Worm (Caenorhabditis elegans) whole organism, L2 larva: ENCODE measurements around the gene tir-1.

Experiments used
- C34F6.9 ChIP-seq: fragments of 150-350 bp; optimal IDR thresholded peaks from 2 replicates; lab custom pipeline; 2014; ENCODE audit warnings: missing biosample characterization, missing genetic modification characterization
- F13H6.1 ChIP-seq: sonication (generic microtip); optimal IDR thresholded peaks from 2 replicates; lab custom pipeline; 2016; ENCODE audit warnings: missing genetic modification characterization, missing compliant biosample characterization
- R02D3.7 ChIP-seq: fragments of 150-350 bp; optimal IDR thresholded peaks from 2 replicates; lab custom pipeline; 2014; ENCODE audit warnings: missing biosample characterization, missing genetic modification characterization
- ZK546.5 ChIP-seq: sonication (generic microtip); optimal IDR thresholded peaks from 2 replicates; lab custom pipeline; 2017; ENCODE audit warnings: missing biosample characterization, missing genetic modification characterization
- alr-1 ChIP-seq: fragments of 150-350 bp; optimal IDR thresholded peaks from 2 replicates; lab custom pipeline; 2014; ENCODE audit warnings: missing biosample characterization, missing genetic modification characterization
- aly-2 ChIP-seq: fragments of 150-350 bp; optimal IDR thresholded peaks from 2 replicates; lab custom pipeline; 2014; ENCODE audit warnings: missing biosample characterization, missing genetic modification characterization
- ama-1 ChIP-seq: fragments of 150-350 bp; optimal IDR thresholded peaks from 2 replicates; lab custom pipeline; 2018; ENCODE audit warnings: inconsistent platforms
- ceh-16 ChIP-seq: fragments of 150-350 bp; optimal IDR thresholded peaks from 2 replicates; lab custom pipeline; 2014; ENCODE audit warnings: missing biosample characterization, missing genetic modification characterization
- ceh-82 ChIP-seq: fragments of 150-350 bp; optimal IDR thresholded peaks from 2 replicates; lab custom pipeline; 2014; ENCODE audit warnings: missing biosample characterization, missing genetic modification characterization
- crh-2 ChIP-seq: sonication (generic microtip); optimal IDR thresholded peaks from 2 replicates; lab custom pipeline; 2017; ENCODE audit warnings: missing biosample characterization, missing genetic modification characterization
- dmd-4 ChIP-seq: sonication (generic microtip); optimal IDR thresholded peaks from 2 replicates; lab custom pipeline; 2017; ENCODE audit warnings: missing biosample characterization, missing genetic modification characterization
- egl-27 ChIP-seq: sonication (generic microtip); optimal IDR thresholded peaks from 3 replicates; lab custom pipeline; 2017; ENCODE audit warnings: missing biosample characterization, missing genetic modification reagents, missing genetic modification characterization
- elt-1 ChIP-seq: fragments of 150-350 bp; optimal IDR thresholded peaks from 2 replicates; lab custom pipeline; 2014; ENCODE audit warnings: missing biosample characterization, missing genetic modification characterization
- elt-3 ChIP-seq: sonication (generic microtip); optimal IDR thresholded peaks from 2 replicates; lab custom pipeline; 2017; ENCODE audit warnings: missing biosample characterization, missing genetic modification characterization
- fos-1 ChIP-seq: fragments of 150-350 bp; optimal IDR thresholded peaks from 2 replicates; lab custom pipeline; 2014; ENCODE audit warnings: missing biosample characterization, missing genetic modification characterization
- gmeb-1 ChIP-seq: fragments of 150-350 bp; optimal IDR thresholded peaks from 2 replicates; lab custom pipeline; 2014; ENCODE audit warnings: missing biosample characterization, missing genetic modification characterization
- lin-13 ChIP-seq: fragments of 150-350 bp; optimal IDR thresholded peaks from 2 replicates; lab custom pipeline; 2014; ENCODE audit warnings: missing biosample characterization, missing genetic modification reagents, missing genetic modification characterization
- lsy-2 ChIP-seq, 2 experiments: fragments of 150-350 bp in 1 of 2; sonication (generic microtip) in 1 of 2; optimal IDR thresholded peaks; 2 replicates each; lab custom pipeline; 2014 to 2017; ENCODE audit warnings: missing biosample characterization in 2 of 2, missing genetic modification characterization in 2 of 2
- mab-5 ChIP-seq: fragments of 150-350 bp; optimal IDR thresholded peaks from 2 replicates; lab custom pipeline; 2014; ENCODE audit warnings: missing biosample characterization, missing genetic modification characterization
- mbf-1 ChIP-seq: sonication (generic microtip); optimal IDR thresholded peaks from 2 replicates; lab custom pipeline; 2017; ENCODE audit warnings: missing biosample characterization, missing genetic modification characterization
- mdl-1 ChIP-seq, 2 experiments: fragments of 150-350 bp in 1 of 2; sonication (generic microtip) in 1 of 2; optimal IDR thresholded peaks; 2 replicates each; lab custom pipeline; 2017; ENCODE audit warnings: missing biosample characterization in 2 of 2, missing genetic modification characterization in 2 of 2
- nhr-11 ChIP-seq: fragments of 150-350 bp; optimal IDR thresholded peaks from 2 replicates; lab custom pipeline; 2014; ENCODE audit warnings: missing biosample characterization, missing genetic modification characterization
- nhr-129 ChIP-seq: fragments of 150-350 bp; optimal IDR thresholded peaks from 2 replicates; lab custom pipeline; 2014; ENCODE audit warnings: missing biosample characterization, missing genetic modification characterization
- nhr-21 ChIP-seq: fragments of 150-350 bp; optimal IDR thresholded peaks from 2 replicates; lab custom pipeline; 2014; ENCODE audit warnings: missing biosample characterization, missing genetic modification characterization
- nhr-237 ChIP-seq: fragments of 150-350 bp; optimal IDR thresholded peaks from 2 replicates; lab custom pipeline; 2014; ENCODE audit warnings: missing biosample characterization, missing genetic modification characterization
- nhr-6 ChIP-seq: fragments of 150-350 bp; optimal IDR thresholded peaks from 2 replicates; lab custom pipeline; 2014; ENCODE audit warnings: missing biosample characterization, missing genetic modification characterization
- peb-1 ChIP-seq: fragments of 150-350 bp; optimal IDR thresholded peaks from 2 replicates; lab custom pipeline; 2014; ENCODE audit warnings: missing biosample characterization, missing genetic modification characterization
- sem-4 ChIP-seq: fragments of 150-350 bp; optimal IDR thresholded peaks from 2 replicates; lab custom pipeline; 2014; ENCODE audit warnings: missing biosample characterization, missing genetic modification reagents, missing genetic modification characterization
- skn-1 ChIP-seq: sonication (generic microtip); optimal IDR thresholded peaks from 2 replicates; lab custom pipeline; 2017; ENCODE audit warnings: missing biosample characterization, missing genetic modification characterization
- sma-3 ChIP-seq: sonication (generic microtip); optimal IDR thresholded peaks from 2 replicates; lab custom pipeline; 2016; ENCODE audit warnings: missing genetic modification reagents, missing genetic modification characterization, missing compliant biosample characterization
- sma-9 ChIP-seq, 2 experiments: fragments of 150-350 bp in 1 of 2; sonication (generic microtip) in 1 of 2; optimal IDR thresholded peaks; 2 replicates each; lab custom pipeline; 2014 to 2016; ENCODE audit warnings: missing genetic modification characterization in 2 of 2, mild to moderate bottlenecking in 1 of 2, missing biosample characterization in 1 of 2, missing compliant biosample characterization in 1 of 2, missing genetic modification reagents in 1 of 2, moderate library complexity in 1 of 2
- snpc-4 ChIP-seq: fragments of 150-350 bp; optimal IDR thresholded peaks from 2 replicates; lab custom pipeline; 2014; ENCODE audit warnings: missing biosample characterization, missing genetic modification characterization
- unc-55 ChIP-seq: fragments of 150-350 bp; sonication (generic microtip); optimal IDR thresholded peaks from 3 replicates; lab custom pipeline; 2014; ENCODE audit warnings: missing biosample characterization, missing genetic modification reagents, missing genetic modification characterization
- unc-62 ChIP-seq: fragments of 150-350 bp; optimal IDR thresholded peaks from 2 replicates; lab custom pipeline; 2014; ENCODE audit warnings: missing biosample characterization, missing genetic modification reagents, missing genetic modification characterization
- ztf-4 ChIP-seq: fragments of 150-350 bp; optimal IDR thresholded peaks from 2 replicates; lab custom pipeline; 2014; ENCODE audit warnings: missing biosample characterization, missing genetic modification characterization

The tir-1 gene

DNA sequence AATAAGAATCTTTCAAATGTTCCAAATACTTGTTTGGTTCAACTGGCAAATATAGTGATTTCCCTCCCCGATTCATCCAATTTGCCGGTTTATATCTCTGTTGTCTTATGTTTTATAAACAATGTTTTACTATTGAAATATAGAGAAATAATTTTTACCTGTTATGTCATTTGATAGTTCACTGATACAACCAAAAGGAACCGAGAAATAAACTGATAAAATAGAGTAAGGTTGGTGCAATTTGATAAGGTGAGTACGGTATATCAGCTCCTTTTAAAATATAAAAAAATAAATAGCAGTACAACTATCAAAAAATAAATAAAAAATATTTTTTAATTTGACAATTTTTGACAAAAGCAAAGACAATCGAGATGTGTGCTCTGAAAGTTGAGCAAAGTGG lies 25.4 kb upstream of the tir-1 start:
- no peak for TF ChIP-seq lin-13 (GFP tag; lab: Kevin White, UChicago)
- TF ChIP-seq peb-1 (tag; lab: Kevin White, UChicago): no peak
- TF ChIP-seq alr-1 (tag; lab: Kevin White, UChicago): no peak
- TF ChIP-seq skn-1 (tag; lab: Kevin White, UChicago): no peak
- no peak for TF ChIP-seq elt-1
- TF ChIP-seq fos-1: peak; percentile 15
- no peak for TF ChIP-seq elt-3 (tag; lab: Kevin White, UChicago)
- no peak for TF ChIP-seq sma-9 (GFP tag; optimal IDR thresholded peaks at IDR 0.05; lab: Kevin White, UChicago)
- TF ChIP-seq sma-9 (tag; optimal IDR thresholded peaks at IDR 0.05; lab: Kevin White, UChicago): no peak

DNA sequence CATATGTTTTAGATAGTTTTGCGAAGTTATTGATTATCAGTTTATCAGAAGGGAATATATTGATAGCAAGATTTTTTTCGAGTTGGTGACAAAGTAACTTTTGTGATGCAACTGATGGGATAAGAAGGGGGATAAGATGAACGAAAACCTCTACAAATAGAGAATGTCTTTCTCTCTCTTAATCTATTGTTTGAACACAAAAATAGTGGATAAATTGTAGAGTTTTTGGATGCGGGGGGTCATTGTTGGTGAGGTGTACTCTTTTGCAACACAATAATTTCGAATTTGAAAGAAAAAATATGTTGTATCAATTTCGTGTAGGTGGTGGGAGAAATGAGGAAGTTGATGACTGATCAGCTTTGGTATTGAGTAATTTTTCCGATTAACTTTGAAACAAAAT lies 24.7 kb upstream of the tir-1 start, which contains the start of gene ZK1058.9:
TSS of gene ZK1058.9 (minus strand) at position 101 of the 400 bp plus-strand sequence.
- no peak for TF ChIP-seq ceh-82 (tag; lab: Kevin White, UChicago)
- no peak for TF ChIP-seq nhr-6 (tag; lab: Kevin White, UChicago)
- no peak for TF ChIP-seq ZK546.5 (tag; lab: Kevin White, UChicago)
- TF ChIP-seq alr-1 (tag; lab: Kevin White, UChicago): no peak
- no peak for TF ChIP-seq nhr-11 (tag; lab: Kevin White, UChicago)
- no peak for TF ChIP-seq unc-62
- no peak for TF ChIP-seq crh-2 (tag; lab: Kevin White, UChicago)
- TF ChIP-seq ceh-16 (tag; lab: Kevin White, UChicago): no peak
- no peak for TF ChIP-seq dmd-4
- TF ChIP-seq skn-1 (tag; lab: Kevin White, UChicago): no peak
- no peak for TF ChIP-seq mbf-1 (tag; lab: Kevin White, UChicago)
- no peak for TF ChIP-seq ama-1 (lab: Kevin White, UChicago)
- no peak for TF ChIP-seq egl-27 (tag; lab: Kevin White, UChicago)
- no peak for TF ChIP-seq nhr-237 (tag; lab: Kevin White, UChicago)
- TF ChIP-seq lsy-2 (tag; optimal IDR thresholded peaks at IDR 0.05; lab: Kevin White, UChicago): no peak

DNA sequence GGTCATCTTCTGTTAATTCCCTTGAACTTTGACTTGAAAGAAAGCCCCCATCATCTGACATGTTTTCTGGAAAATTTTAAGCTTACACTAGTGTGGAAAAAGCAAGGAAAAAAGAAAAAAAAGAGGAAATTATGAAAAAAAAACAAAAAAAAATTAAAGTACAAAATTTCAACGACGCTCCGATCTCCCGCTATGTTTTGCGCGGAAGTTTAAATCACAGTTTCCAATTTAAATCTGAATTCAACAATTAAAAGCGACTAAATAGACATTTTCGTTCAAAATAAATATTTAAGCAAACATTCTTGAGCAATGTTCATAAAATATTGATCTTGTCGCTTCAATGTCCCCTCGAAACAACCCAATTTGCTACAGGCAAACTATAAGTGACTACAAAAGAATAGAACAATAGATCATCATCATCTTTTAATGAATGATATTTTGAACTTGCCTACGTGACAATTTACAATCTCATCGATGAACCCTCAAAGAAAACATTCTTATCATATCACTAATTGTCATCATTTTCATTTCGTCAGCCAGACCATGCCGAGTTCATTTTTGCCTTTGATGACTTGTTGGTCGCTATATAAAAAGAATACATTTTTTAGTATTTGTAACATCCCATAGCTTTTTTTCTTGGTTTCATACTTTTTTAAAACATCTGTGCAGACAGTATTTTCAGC lies 20.3 kb upstream of the tir-1 start, which contains the start of the genes metl-6 and nit-1:
TSS of gene metl-6 (minus strand) at position 66 of the 683 bp plus-strand sequence.
TSS of gene nit-1 (plus strand) at position 562 of the 683 bp plus-strand sequence.
- TF ChIP-seq sem-4 (tag; lab: Kevin White, UChicago) (no peak), gmeb-1 (peak; percentile 76), mdl-1 (tag; optimal IDR thresholded peaks at IDR 0.05; lab: Kevin White, UChicago) (no peak), sma-3 (GFP tag; lab: Kevin White, UChicago) (no peak), nhr-129 (tag; lab: Kevin White, UChicago) (no peak), unc-55 (peak; percentile 37), fos-1 (peak; percentile 36), sma-9 (GFP tag; optimal IDR thresholded peaks at IDR 0.05; lab: Kevin White, UChicago) (peak; percentile 39), sma-9 (tag; optimal IDR thresholded peaks at IDR 0.05; lab: Kevin White, UChicago) (no peak), nhr-21 (tag; lab: Kevin White, UChicago) (peak; percentile 8), lsy-2 (tag; optimal IDR thresholded peaks at IDR 0.05; lab: Kevin White, UChicago) (peak in 1 of 2 experiments; percentile 32), skn-1 (tag; lab: Kevin White, UChicago) (peak; percentile 91)

DNA sequence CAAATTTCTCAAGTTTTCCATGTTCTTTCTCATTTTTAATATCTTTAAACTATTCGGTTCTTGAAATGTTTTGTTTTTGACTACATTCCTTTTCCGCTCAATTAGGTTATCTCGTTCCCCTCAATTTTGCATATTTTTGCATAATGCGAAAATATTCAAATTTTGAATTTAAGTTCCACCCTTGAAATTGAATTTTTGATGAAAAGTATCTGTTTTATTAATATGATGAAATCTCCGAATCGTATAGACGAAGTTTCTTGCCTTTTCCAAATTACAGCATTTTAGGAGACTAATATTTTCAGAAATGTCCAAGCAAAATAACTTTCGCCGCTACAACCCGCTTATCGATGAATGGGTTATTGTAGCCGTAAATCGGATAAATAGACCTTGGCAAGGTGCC lies 17.1 kb upstream of the tir-1 start, which contains the start of gene ZK1058.3:
TSS of gene ZK1058.3 (plus strand) at position 301 of the 400 bp plus-strand sequence.
- TF ChIP-seq C34F6.9 (tag; lab: Kevin White, UChicago): no peak
- no peak for TF ChIP-seq skn-1 (tag; lab: Kevin White, UChicago)
- TF ChIP-seq R02D3.7 (tag; lab: Kevin White, UChicago): no peak
- TF ChIP-seq snpc-4 (tag; lab: Kevin White, UChicago): no peak
- no peak for TF ChIP-seq nhr-6 (tag; lab: Kevin White, UChicago)
- TF ChIP-seq sma-9 (GFP tag; optimal IDR thresholded peaks at IDR 0.05; lab: Kevin White, UChicago): no peak
- no peak for TF ChIP-seq sma-9 (tag; optimal IDR thresholded peaks at IDR 0.05; lab: Kevin White, UChicago)
- no peak for TF ChIP-seq sma-3 (GFP tag; lab: Kevin White, UChicago)
- TF ChIP-seq gmeb-1: no peak
- no peak for TF ChIP-seq sem-4 (tag; lab: Kevin White, UChicago)
- TF ChIP-seq mab-5 (tag; lab: Kevin White, UChicago): no peak
- no peak for TF ChIP-seq aly-2 (tag; lab: Kevin White, UChicago)
- no peak for TF ChIP-seq ztf-4 (tag; lab: Kevin White, UChicago)
- TF ChIP-seq ama-1 (lab: Kevin White, UChicago): no peak
- no peak for TF ChIP-seq elt-3 (tag; lab: Kevin White, UChicago)
- TF ChIP-seq egl-27 (tag; lab: Kevin White, UChicago): no peak
- no peak for TF ChIP-seq crh-2 (tag; lab: Kevin White, UChicago)
- TF ChIP-seq F13H6.1 (tag; lab: Kevin White, UChicago): no peak
